Worm (Caenorhabditis elegans): Measurements from ENCODE around the gene C17B7.12.

DNA sequence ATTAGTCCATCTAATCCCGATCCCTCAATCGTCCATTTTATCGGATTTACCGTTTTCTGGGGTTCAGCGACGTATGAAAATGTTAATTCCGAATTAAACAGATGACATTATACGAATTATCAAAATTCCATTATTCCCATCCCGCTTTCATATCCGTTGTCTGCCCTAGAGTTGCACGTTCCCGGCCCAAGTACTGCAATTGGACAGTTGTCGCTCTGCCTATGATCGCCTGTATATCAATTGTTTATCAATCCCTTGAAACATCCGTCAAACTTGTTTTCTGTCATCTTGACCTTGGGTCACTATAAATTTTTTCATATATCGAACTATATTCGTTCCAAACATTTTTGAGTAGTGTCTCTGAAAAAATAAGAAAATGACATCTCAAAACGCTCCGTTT is 5.2 kb downstream of the C17B7.12 start, which contains the start of gene C04E12.5:
- TF ChIP-seq aly-2 (tag; optimal IDR thresholded peaks at IDR 0.05) (no peak), ces-1 (GFP tag; optimal IDR thresholded peaks at IDR 0.05) (no peak)
